Fruit fly (Drosophila melanogaster): ENCODE data around the gene CG12689.

The CG12689 gene

dm6 chrX:7571200-7571599 lies 14.7 kb downstream of the CG12689 start (continued):
- TF ChIP-seq CG5245 (GFP tag; optimal IDR thresholded peaks at IDR 0.05) (peak; percentile 7), row (GFP tag; IDR thresholded peaks at IDR 0.05) (peak; percentile 56), Sin3A (optimal IDR thresholded peaks at IDR 0.05) (no peak), Lpt (GFP tag; optimal IDR thresholded peaks at IDR 0.05) (no peak), CG3847 (GFP tag; IDR thresholded peaks at IDR 0.05) (no peak), CG11398 (GFP tag; optimal IDR thresholded peaks at IDR 0.05) (no peak), NfI (GFP tag; optimal IDR thresholded peaks at IDR 0.05) (no peak), CG11085 (GFP tag; IDR thresholded peaks at IDR 0.05) (no peak), org-1 (GFP tag; optimal IDR thresholded peaks at IDR 0.05) (peak; percentile 26)

- TF ChIP-seq prd (optimal IDR thresholded peaks at IDR 0.05): no peak
- TF ChIP-seq prd (GFP tag; IDR thresholded peaks at IDR 0.05): 0 out of 3 replicates have a peak, but pooled peaks have one; percentile 24
- no peak for TF ChIP-seq HLHmδ (GFP tag; optimal IDR thresholded peaks at IDR 0.05)
- TF ChIP-seq D19A (tag; optimal IDR thresholded peaks at IDR 0.05): peak; percentile 11
- TF ChIP-seq CG10979 (tag; optimal IDR thresholded peaks at IDR 0.05): peak; percentile 6
- TF ChIP-seq CG9727 (GFP tag; optimal IDR thresholded peaks at IDR 0.05): peak; percentile 13
- TF ChIP-seq lbe (GFP tag; optimal IDR thresholded peaks at IDR 0.05): no peak
- TF ChIP-seq zf30C (GFP tag; optimal IDR thresholded peaks at IDR 0.05): no peak
- no peak for TF ChIP-seq CG30431 (GFP tag; optimal IDR thresholded peaks at IDR 0.05)
- TF ChIP-seq ranshi (GFP tag; IDR thresholded peaks at IDR 0.05): no peak
- TF ChIP-seq row (GFP tag; IDR thresholded peaks at IDR 0.05): peak; percentile 28; the same call in 1 of the 3 replicates
- TF ChIP-seq CG2712 (tag; optimal IDR thresholded peaks at IDR 0.05): peak; percentile 46
- peak in 1 of 3 experiments; percentile 19 for TF ChIP-seq lola (GFP tag; optimal IDR thresholded peaks at IDR 0.05)
- no peak for TF ChIP-seq CG10321 (GFP tag; IDR thresholded peaks at IDR 0.05)
- TF ChIP-seq CG13296 (GFP tag; optimal IDR thresholded peaks at IDR 0.05): no peak
- TF ChIP-seq CG14710 (tag; optimal IDR thresholded peaks at IDR 0.05): peak; percentile 8
- TF ChIP-seq tx (GFP tag; optimal IDR thresholded peaks at IDR 0.05): no peak
- peak; percentile 51 for TF ChIP-seq CG15696 (tag; optimal IDR thresholded peaks at IDR 0.05)
- TF ChIP-seq tll (GFP tag; optimal IDR thresholded peaks at IDR 0.05): no peak
- TF ChIP-seq zfh1 (GFP tag; IDR thresholded peaks at IDR 0.05): 0 out of 3 replicates have a peak, but pooled peaks have one; percentile 19
- TF ChIP-seq dmrt11E (tag; optimal IDR thresholded peaks at IDR 0.05): peak; percentile 33
- no peak for TF ChIP-seq Kr (GFP tag; optimal IDR thresholded peaks at IDR 0.05)
- TF ChIP-seq pan (optimal IDR thresholded peaks at IDR 0.05): no peak
- TF ChIP-seq pan (GFP tag; optimal IDR thresholded peaks at IDR 0.05 in 1 of 2, IDR thresholded peaks at IDR 0.05 in 1 of 2): peak in 1 of 2 experiments; percentile 52
- peak; percentile 37 for TF ChIP-seq CG18262 (tag; optimal IDR thresholded peaks at IDR 0.05)
These were observed 16.2 kb downstream of the CG12689 start for dm6 chrX:7569708-7570107.

- TF ChIP-seq CG13894 (tag; optimal IDR thresholded peaks at IDR 0.05) (peak; percentile 13), sqz (GFP tag; optimal IDR thresholded peaks at IDR 0.05) (peak; percentile 58), Nf-YB (GFP tag; optimal IDR thresholded peaks at IDR 0.05) (peak; percentile 91), NK7.1 (GFP tag; optimal IDR thresholded peaks at IDR 0.05) (no peak), Nf-YC (tag; optimal IDR thresholded peaks at IDR 0.05) (peak; percentile 85), Abd-B (GFP tag; optimal IDR thresholded peaks at IDR 0.05) (peak; percentile 31), CG4360 (GFP tag; IDR thresholded peaks at IDR 0.05) (peak; percentile 53; the same call in 1 of the 2 replicates), sens (GFP tag) (peak; percentile 63), ap (GFP tag; IDR thresholded peaks at IDR 0.05) (no peak), Deaf1 (tag; optimal IDR thresholded peaks at IDR 0.05) (peak; percentile 42)
These were observed 17.6 kb downstream of the CG12689 start for dm6 chrX:7568320-7568719.
